Fruit fly (Drosophila melanogaster): ENCODE results near the gene kin17.

DNA sequence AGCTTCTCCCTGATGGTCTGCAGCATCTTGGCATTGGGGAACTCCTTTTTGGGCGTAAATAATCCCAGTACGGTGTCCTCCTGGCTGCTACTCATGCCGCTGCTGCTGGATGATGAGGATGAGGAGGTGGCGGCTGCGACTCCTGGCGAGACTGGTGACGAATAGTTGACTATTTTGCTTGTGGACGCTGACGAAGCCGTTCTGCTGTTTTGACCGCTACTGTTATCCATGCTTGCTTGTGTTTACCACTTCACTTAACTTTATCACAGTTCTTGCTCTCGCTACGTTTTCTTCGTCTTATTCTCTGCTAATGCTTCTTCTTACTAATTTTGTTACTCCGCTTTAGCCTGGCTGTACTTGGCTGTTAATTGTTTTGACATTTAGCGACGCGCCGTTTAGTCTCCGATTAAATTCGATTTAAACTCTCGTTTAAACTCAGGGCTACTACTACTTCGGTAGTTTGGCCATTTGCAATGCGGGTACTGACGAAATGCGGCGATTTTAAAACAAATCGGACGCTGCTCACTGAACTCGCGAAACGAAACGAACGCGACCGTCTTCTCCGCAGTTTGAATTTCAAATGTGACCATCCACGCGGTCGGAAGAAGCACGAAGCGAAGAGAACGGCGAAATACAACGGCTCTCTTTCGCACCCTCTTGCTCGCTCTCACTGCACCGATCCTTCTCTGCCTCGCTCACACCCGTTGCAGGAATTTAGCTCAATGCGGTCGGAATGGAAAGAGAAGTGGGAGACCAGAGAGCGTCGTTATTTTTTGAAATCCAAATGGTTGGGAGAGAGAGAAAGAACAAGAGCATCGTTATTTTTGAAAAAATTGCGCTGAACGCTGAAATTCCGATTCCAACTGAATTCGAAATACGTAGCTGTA lies 44.7 kb downstream of the kin17 start, which contains the start of gene trbl:
- no peak for TF ChIP-seq OdsH (GFP tag; optimal IDR thresholded peaks at IDR 0.05)
- no peak for TF ChIP-seq CG3032 (tag; optimal IDR thresholded peaks at IDR 0.05)
- no peak for TF ChIP-seq Gug (GFP tag; IDR thresholded peaks at IDR 0.05)
- TF ChIP-seq CG11762 (GFP tag; optimal IDR thresholded peaks at IDR 0.05; ENCODE audit: insufficient read depth) = no peak
- no peak for TF ChIP-seq Hr39 (GFP tag; optimal IDR thresholded peaks at IDR 0.05)
- TF ChIP-seq CG8119 (GFP tag; IDR thresholded peaks at IDR 0.05) = peak; percentile 40; the same call in 2 of the 3 replicates
- TF ChIP-seq lz (GFP tag; optimal IDR thresholded peaks at IDR 0.05) = no peak
- TF ChIP-seq CG1621 (tag; optimal IDR thresholded peaks at IDR 0.05) = peak; percentile 53
- peak; percentile 58 for TF ChIP-seq net (GFP tag; optimal IDR thresholded peaks at IDR 0.05)
- peak; percentile 62 for TF ChIP-seq dsx (GFP tag; optimal IDR thresholded peaks at IDR 0.05; ENCODE audit: poor library complexity, severe bottlenecking)
- TF ChIP-seq CG11294 (GFP tag; IDR thresholded peaks at IDR 0.05) = no peak
- TF ChIP-seq CG8632 (GFP tag; optimal IDR thresholded peaks at IDR 0.05) = no peak

Data from whole organism, prepupa.